Fruit fly (Drosophila melanogaster): Measurements from ENCODE around the gene CG14712.

Gene CG14712

DNA sequence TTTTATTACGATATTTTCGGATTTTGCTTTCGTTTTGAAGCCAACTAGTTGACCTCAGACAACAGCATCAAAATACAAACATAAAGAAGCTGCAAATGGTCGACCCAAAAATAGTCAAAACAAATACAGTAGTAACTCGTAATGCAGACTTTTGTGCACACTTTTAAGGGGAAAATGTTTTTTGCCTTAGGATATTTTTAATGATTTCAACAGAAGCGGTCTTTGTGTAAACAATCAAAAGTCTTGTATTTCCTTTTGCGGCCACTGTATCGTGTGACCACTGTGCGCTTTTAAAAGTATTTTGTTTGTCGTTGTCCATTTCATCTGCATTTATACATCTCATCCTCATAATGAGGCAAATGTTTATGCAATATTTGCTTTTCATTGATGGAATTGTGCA is 20.9 kb downstream of the CG14712 start (continued):
- TF ChIP-seq H15 (GFP tag; IDR thresholded peaks at IDR 0.05) (peak; percentile 96), zfh2 (GFP tag; optimal IDR thresholded peaks at IDR 0.05) (peak; percentile 98), stwl (tag; optimal IDR thresholded peaks at IDR 0.05) (no peak), otp (GFP tag; IDR thresholded peaks at IDR 0.05) (peak; percentile 96), ranshi (GFP tag; IDR thresholded peaks at IDR 0.05) (peak; percentile 97), fd102C (GFP tag; optimal IDR thresholded peaks at IDR 0.05) (peak; percentile 54), CG7271 (tag; optimal IDR thresholded peaks at IDR 0.05) (peak; percentile 21), ems (GFP tag; optimal IDR thresholded peaks at IDR 0.05) (peak; percentile 96), CG30403 (GFP tag; optimal IDR thresholded peaks at IDR 0.05) (peak; percentile 97), Doc3 (GFP tag; IDR thresholded peaks at IDR 0.05; ENCODE audit: partially characterized antibody) (no peak), CG3838 (GFP tag; optimal IDR thresholded peaks at IDR 0.05) (peak; percentile 91), Hr51 (GFP tag; optimal IDR thresholded peaks at IDR 0.05) (peak; percentile 94 to 96), CkIIα-i1 (GFP tag; IDR thresholded peaks at IDR 0.05) (peak; percentile 93), cg (GFP tag; optimal IDR thresholded peaks at IDR 0.05) (no peak), CG11723 (GFP tag; optimal IDR thresholded peaks at IDR 0.05) (peak; percentile 87), CG17912 (GFP tag; optimal IDR thresholded peaks at IDR 0.05) (peak; percentile 91), sim (GFP tag; IDR thresholded peaks at IDR 0.05) (peak; percentile 89), Dip3 (GFP tag; optimal IDR thresholded peaks at IDR 0.05) (peak; percentile 97), CG2129 (GFP tag; IDR thresholded peaks at IDR 0.05; ENCODE audit: partially characterized antibody) (no peak), CG2199 (GFP tag; IDR thresholded peaks at IDR 0.05) (peak; percentile 92; the same call in 2 of the 3 replicates), zfh1 (GFP tag; IDR thresholded peaks at IDR 0.05) (peak; percentile 97), BEAF-32 (GFP tag; optimal IDR thresholded peaks at IDR 0.05) (peak; percentile 9), run (tag; optimal IDR thresholded peaks at IDR 0.05) (peak; percentile 86), gce (GFP tag; IDR thresholded peaks at IDR 0.05) (peak; percentile 91; the same call in 2 of the 3 replicates), pan (optimal IDR thresholded peaks at IDR 0.05) (no peak), pan (GFP tag; optimal IDR thresholded peaks at IDR 0.05 in 1 of 2, IDR thresholded peaks at IDR 0.05 in 1 of 2) (peak in 1 of 2 experiments; percentile 99), Tbp (GFP tag; optimal IDR thresholded peaks at IDR 0.05) (no peak), yki (optimal IDR thresholded peaks at IDR 0.05) (no peak), CG8924 (tag; optimal IDR thresholded peaks at IDR 0.05) (peak; percentile 92), chif (GFP tag; optimal IDR thresholded peaks at IDR 0.05) (peak; percentile 95 to 96), Elba2 (GFP tag; optimal IDR thresholded peaks at IDR 0.05) (peak; percentile 31), CG1024 (GFP tag; IDR thresholded peaks at IDR 0.05) (peak; percentile 89), CG4820 (GFP tag; optimal IDR thresholded peaks at IDR 0.05) (peak; percentile 93), BtbVII (GFP tag; optimal IDR thresholded peaks at IDR 0.05) (peak; percentile 93), gfzf (GFP tag; optimal IDR thresholded peaks at IDR 0.05) (peak; percentile 0), sens (GFP tag) (peak; percentile 99), CG10321 (GFP tag; IDR thresholded peaks at IDR 0.05) (peak; percentile 82), CG17612 (GFP tag; IDR thresholded peaks at IDR 0.05) (peak; percentile 95), Camta (GFP tag; optimal IDR thresholded peaks at IDR 0.05) (peak; percentile 95), ara (GFP tag; IDR thresholded peaks at IDR 0.05) (peak; percentile 93), CG12219 (GFP tag; optimal IDR thresholded peaks at IDR 0.05) (peak; percentile 94), CG18011 (GFP tag; optimal IDR thresholded peaks at IDR 0.05) (peak; percentile 85), CG2678 (tag; optimal IDR thresholded peaks at IDR 0.05) (peak; percentile 97), CG11695 (GFP tag; IDR thresholded peaks at IDR 0.05) (peak; percentile 94), CG12659 (GFP tag; optimal IDR thresholded peaks at IDR 0.05) (peak; percentile 97), CG15696 (tag; optimal IDR thresholded peaks at IDR 0.05) (peak; percentile 83), crc (GFP tag; optimal IDR thresholded peaks at IDR 0.05) (peak; percentile 97), CG16863 (GFP tag; optimal IDR thresholded peaks at IDR 0.05) (peak; percentile 94), da (GFP tag; optimal IDR thresholded peaks at IDR 0.05) (peak; percentile 95), ind (GFP tag; optimal IDR thresholded peaks at IDR 0.05) (peak; percentile 98), pfk (GFP tag; optimal IDR thresholded peaks at IDR 0.05) (peak; percentile 34), peb (GFP tag; IDR thresholded peaks at IDR 0.05) (peak; percentile 91)

All from whole organism, embryonic.